Worm (Caenorhabditis elegans) whole organism, late embryonic: ENCODE data around the gene oatr-1.

Experiments
- C08G9.2 ChIP-seq: sonication (generic microtip); optimal IDR thresholded peaks from 2 replicates; lab custom pipeline; 2016; ENCODE audit warnings: mild to moderate bottlenecking, missing genetic modification characterization, moderate library complexity, missing compliant biosample characterization
- C38D4.7 ChIP-seq: fragments of 200-800 bp; sonication (Bioruptor generic); optimal IDR thresholded peaks from 2 replicates; lab custom pipeline; 2018; ENCODE audit warnings: mild to moderate bottlenecking, missing genetic modification characterization, moderate library complexity, missing compliant biosample characterization
- F13H6.1 ChIP-seq: sonication (generic microtip); optimal IDR thresholded peaks from 2 replicates; lab custom pipeline; 2016; ENCODE audit warnings: missing genetic modification characterization, missing compliant biosample characterization
- K02D7.2 ChIP-seq: sonication (generic microtip); optimal IDR thresholded peaks from 2 replicates; lab custom pipeline; 2017; ENCODE audit warnings: mild to moderate bottlenecking, missing genetic modification characterization, missing compliant biosample characterization
- K09A11.1 ChIP-seq: sonication (generic microtip); optimal IDR thresholded peaks from 2 replicates; lab custom pipeline; 2017; ENCODE audit warnings: antibody characterized with exemption, mild to moderate bottlenecking, missing genetic modification characterization, missing compliant biosample characterization; ENCODE audit not compliant: insufficient read depth
- Y22D7AL.16 ChIP-seq: sonication (generic microtip); optimal IDR thresholded peaks from 2 replicates; lab custom pipeline; 2016; ENCODE audit warnings: missing genetic modification characterization, missing compliant biosample characterization
- ama-1 ChIP-seq: fragments of 150-350 bp; optimal IDR thresholded peaks from 2 replicates; lab custom pipeline; 2014
- ceh-18 ChIP-seq: sonication (generic microtip); optimal IDR thresholded peaks from 2 replicates; lab custom pipeline; 2016; ENCODE audit warnings: missing genetic modification characterization, missing compliant biosample characterization
- ceh-19 ChIP-seq: fragments of 200-800 bp; sonication (Bioruptor generic); optimal IDR thresholded peaks from 2 replicates; lab custom pipeline; 2018; ENCODE audit warnings: mild to moderate bottlenecking, missing genetic modification characterization, missing compliant biosample characterization
- ceh-2 ChIP-seq: sonication (generic microtip); optimal IDR thresholded peaks from 2 replicates; lab custom pipeline; 2016; ENCODE audit warnings: missing genotype, missing genetic modification characterization, missing compliant biosample characterization
- ceh-22 ChIP-seq: sonication (generic microtip); optimal IDR thresholded peaks from 2 replicates; lab custom pipeline; 2017; ENCODE audit warnings: missing biosample characterization, missing genetic modification characterization
- ceh-24 ChIP-seq: sonication (generic microtip); optimal IDR thresholded peaks from 2 replicates; lab custom pipeline; 2016; ENCODE audit warnings: mild to moderate bottlenecking, missing genetic modification characterization, missing compliant biosample characterization
- ceh-30 ChIP-seq: fragments of 150-350 bp; optimal IDR thresholded peaks from 2 replicates; lab custom pipeline; 2014; ENCODE audit warnings: missing biosample characterization, missing genetic modification characterization
- ceh-34 ChIP-seq: sonication (generic microtip); optimal IDR thresholded peaks from 2 replicates; lab custom pipeline; 2016; ENCODE audit warnings: mild to moderate bottlenecking, missing genetic modification characterization, missing compliant biosample characterization
- ceh-6 ChIP-seq: fragments of 200-800 bp; sonication (Bioruptor generic); optimal IDR thresholded peaks from 2 replicates; lab custom pipeline; 2018; ENCODE audit warnings: mild to moderate bottlenecking, missing genetic modification characterization, missing compliant biosample characterization
- che-1 ChIP-seq: sonication (generic microtip); optimal IDR thresholded peaks from 2 replicates; lab custom pipeline; 2016; ENCODE audit warnings: mild to moderate bottlenecking, missing genetic modification characterization, missing compliant biosample characterization
- dve-1 ChIP-seq: sonication (generic microtip); optimal IDR thresholded peaks from 2 replicates; lab custom pipeline; 2017; ENCODE audit warnings: antibody characterized with exemption, mild to moderate bottlenecking, missing genetic modification characterization, missing compliant biosample characterization
- elt-2 ChIP-seq: sonication (generic microtip); optimal IDR thresholded peaks from 2 replicates; lab custom pipeline; 2016; ENCODE audit warnings: missing genetic modification reagents, missing genetic modification characterization, missing compliant biosample characterization
- eyg-1 ChIP-seq: sonication (generic microtip); optimal IDR thresholded peaks from 2 replicates; lab custom pipeline; 2016; ENCODE audit warnings: missing genotype, missing genetic modification characterization, missing compliant biosample characterization
- fax-1 ChIP-seq: sonication (generic microtip); optimal IDR thresholded peaks from 2 replicates; lab custom pipeline; 2016; ENCODE audit warnings: missing genotype, missing genetic modification characterization, missing compliant biosample characterization
- fkh-6 ChIP-seq: sonication (generic microtip); optimal IDR thresholded peaks from 2 replicates; lab custom pipeline; 2016; ENCODE audit warnings: missing genetic modification characterization, missing compliant biosample characterization
- gmeb-2 ChIP-seq: sonication (generic microtip); optimal IDR thresholded peaks from 2 replicates; lab custom pipeline; 2016; ENCODE audit warnings: missing genetic modification characterization, inconsistent platforms, missing compliant biosample characterization
- hlh-30 ChIP-seq: sonication (generic microtip); optimal IDR thresholded peaks from 2 replicates; lab custom pipeline; 2017; ENCODE audit warnings: antibody characterized with exemption, missing genetic modification characterization, missing compliant biosample characterization; ENCODE audit not compliant: insufficient read depth
- hlh-6 ChIP-seq: sonication (generic microtip); optimal IDR thresholded peaks from 2 replicates; lab custom pipeline; 2016; ENCODE audit warnings: missing genotype, missing genetic modification characterization, missing compliant biosample characterization
- lim-6 ChIP-seq: sonication (generic microtip); optimal IDR thresholded peaks from 2 replicates; lab custom pipeline; 2016; ENCODE audit warnings: missing genetic modification characterization, missing compliant biosample characterization
- madf-2 ChIP-seq: sonication (generic microtip); optimal IDR thresholded peaks from 2 replicates; lab custom pipeline; 2017; ENCODE audit warnings: missing genetic modification characterization, missing compliant biosample characterization
- mec-3 ChIP-seq: sonication (generic microtip); optimal IDR thresholded peaks from 2 replicates; lab custom pipeline; 2016; ENCODE audit warnings: borderline replicate concordance, missing genetic modification characterization, missing compliant biosample characterization
- nfya-1 ChIP-seq: sonication (generic microtip); optimal IDR thresholded peaks from 2 replicates; lab custom pipeline; 2017; ENCODE audit warnings: missing genetic modification characterization, mild to moderate bottlenecking, missing compliant biosample characterization, antibody characterized with exemption, moderate library complexity
- nhr-11 ChIP-seq: fragments of 150-350 bp; optimal IDR thresholded peaks from 2 replicates; lab custom pipeline; 2014; ENCODE audit warnings: missing biosample characterization, missing genetic modification characterization
- nhr-232 ChIP-seq: sonication (generic microtip); optimal IDR thresholded peaks from 2 replicates; lab custom pipeline; 2016; ENCODE audit warnings: missing genetic modification characterization, missing compliant biosample characterization
- npax-4 ChIP-seq: sonication (generic microtip); optimal IDR thresholded peaks from 2 replicates; lab custom pipeline; 2016; ENCODE audit warnings: missing genetic modification characterization, missing compliant biosample characterization
- pax-1 ChIP-seq: fragments of 150-350 bp; optimal IDR thresholded peaks from 2 replicates; lab custom pipeline; 2014; ENCODE audit warnings: missing biosample characterization, missing genetic modification characterization
- pha-4 ChIP-seq: fragments of 150-350 bp; optimal IDR thresholded peaks from 2 replicates; lab custom pipeline; 2018; ENCODE audit warnings: missing biosample characterization, missing genetic modification reagents, missing genetic modification characterization
- pqm-1 ChIP-seq: sonication (generic microtip); optimal IDR thresholded peaks from 2 replicates; lab custom pipeline; 2016; ENCODE audit warnings: missing genetic modification characterization, missing compliant biosample characterization
- ref-2 ChIP-seq: sonication (generic microtip); optimal IDR thresholded peaks from 2 replicates; lab custom pipeline; 2016; ENCODE audit warnings: missing genetic modification characterization, missing compliant biosample characterization
- rnt-1 ChIP-seq: sonication (generic microtip); optimal IDR thresholded peaks from 2 replicates; lab custom pipeline; 2016; ENCODE audit warnings: missing genetic modification characterization, missing compliant biosample characterization
- sox-2 ChIP-seq: fragments of 200-800 bp; sonication (Bioruptor generic); IDR thresholded peaks from 2 replicates; pipeline ENCODE4 v1.3.6; 2022; ENCODE audit warnings: missing genetic modification reagents, missing genetic modification characterization, missing compliant biosample characterization
- sox-4 ChIP-seq: sonication (generic microtip); optimal IDR thresholded peaks from 2 replicates; lab custom pipeline; 2017; ENCODE audit warnings: mild to moderate bottlenecking, missing genetic modification characterization, inconsistent platforms, missing compliant biosample characterization
- tbx-2 ChIP-seq: sonication (generic microtip); optimal IDR thresholded peaks from 2 replicates; lab custom pipeline; 2016; ENCODE audit warnings: missing genetic modification characterization, missing compliant biosample characterization
- tbx-7 ChIP-seq: sonication (generic microtip); optimal IDR thresholded peaks from 2 replicates; lab custom pipeline; 2016; ENCODE audit warnings: missing genotype, missing genetic modification characterization, missing compliant biosample characterization
- ttx-3 ChIP-seq: sonication (generic microtip); optimal IDR thresholded peaks from 2 replicates; lab custom pipeline; 2016; ENCODE audit warnings: missing genetic modification reagents, missing genetic modification characterization, missing compliant biosample characterization
- unc-3 ChIP-seq, 2 experiments: fragments of 200-800 bp in 1 of 2; sonication (Bioruptor generic) in 1 of 2; sonication (generic microtip) in 1 of 2; conservative IDR thresholded peaks in 1 of 2; optimal IDR thresholded peaks in 1 of 2; 2 replicates each; pipeline versions ENCODE4 v1.3.6 to Lab custom; 2016 to 2022; ENCODE audit warnings: missing compliant biosample characterization in 2 of 2, missing genetic modification characterization in 2 of 2, missing genetic modification reagents in 1 of 2
- unc-55 ChIP-seq: sonication (generic microtip); optimal IDR thresholded peaks from 2 replicates; lab custom pipeline; 2017; ENCODE audit warnings: missing biosample characterization, missing genetic modification reagents, missing genetic modification characterization
- unc-86 ChIP-seq: sonication (generic microtip); optimal IDR thresholded peaks from 2 replicates; lab custom pipeline; 2016; ENCODE audit warnings: missing genetic modification characterization, missing compliant biosample characterization
- ztf-16 ChIP-seq: sonication (generic microtip); optimal IDR thresholded peaks from 2 replicates; lab custom pipeline; 2017; ENCODE audit warnings: missing genetic modification characterization, missing compliant biosample characterization

oatr-1 gene

DNA sequence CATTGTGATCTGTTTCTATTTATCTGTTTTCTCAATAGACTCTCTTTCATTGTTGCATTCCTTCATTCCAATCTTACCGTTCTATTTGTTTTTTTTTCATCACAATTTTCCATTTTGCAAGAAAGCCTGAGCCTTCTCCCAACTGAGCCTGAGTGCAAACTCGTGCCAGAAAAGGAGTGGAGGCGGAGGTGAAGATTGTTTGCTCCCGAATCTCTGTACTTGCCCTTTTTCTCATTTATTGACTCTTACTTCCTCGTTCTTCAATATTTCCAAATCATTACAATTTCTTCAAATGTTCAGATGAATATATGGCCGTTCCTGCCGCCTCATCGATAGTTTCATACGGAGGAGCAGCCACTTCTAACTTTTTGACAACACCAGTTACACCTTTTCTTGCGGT lies 10.8 kb upstream of the oatr-1 start, which contains the start of gene let-756:
Gene let-756 (plus strand): TSS at position 301 of the 400 bp plus-strand sequence.
- TF ChIP-seq hlh-30 (tag; lab: Kevin White, UChicago): no peak
- no peak for TF ChIP-seq sox-2 (GFP tag; lab: Robert Waterston, UW)

DNA sequence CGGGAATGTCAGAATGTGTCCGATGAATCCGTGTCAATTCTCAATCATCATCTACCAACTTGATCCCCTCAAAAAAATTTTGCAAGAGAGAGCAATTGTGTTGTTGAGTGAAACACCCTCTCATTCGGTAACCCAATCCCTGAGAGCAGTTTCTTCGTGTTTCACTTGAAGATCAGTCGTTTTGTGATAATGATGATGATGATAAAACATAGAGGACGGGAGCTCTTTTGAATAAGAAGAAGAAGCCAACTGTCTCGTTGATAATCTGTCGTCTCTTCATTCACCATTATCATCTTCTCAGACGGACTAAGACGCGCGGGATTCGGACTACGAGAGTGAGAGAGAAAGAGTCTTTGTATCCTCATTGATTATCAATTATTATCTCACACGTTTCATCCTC lies 9.1 kb upstream of the oatr-1 start:
- TF ChIP-seq ceh-34 (tag; lab: Kevin White, UChicago): peak; percentile 60
- TF ChIP-seq unc-55 (GFP tag; lab: Kevin White, UChicago): peak; percentile 92
- no peak for TF ChIP-seq F13H6.1
- TF ChIP-seq ceh-18: peak; percentile 73
- TF ChIP-seq nfya-1: peak; percentile 18

DNA sequence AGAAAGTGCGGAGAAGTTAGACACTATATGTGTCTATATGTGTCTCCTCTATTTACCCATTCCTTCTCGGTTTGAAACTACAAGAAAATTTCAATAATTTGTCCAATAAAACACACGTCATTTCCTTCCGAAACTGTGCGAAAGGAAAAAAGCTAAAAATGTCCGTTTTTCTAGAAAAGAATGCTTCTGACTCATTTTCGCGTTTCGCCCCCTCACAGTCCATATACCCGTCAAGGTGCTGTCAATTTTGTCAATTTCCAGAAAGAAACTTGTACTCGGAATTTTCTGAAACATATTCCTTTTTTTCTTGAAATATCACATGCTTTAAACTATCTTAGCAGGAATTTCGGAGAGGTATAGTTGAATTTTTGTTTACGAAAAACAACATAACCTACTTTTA lies 6.8 kb upstream of the oatr-1 start:
- TF ChIP-seq C08G9.2 (tag; lab: Kevin White, UChicago): no peak
- no peak for TF ChIP-seq gmeb-2 (tag; lab: Kevin White, UChicago)
- TF ChIP-seq eyg-1 (tag; lab: Kevin White, UChicago): no peak
- TF ChIP-seq K09A11.1 (tag; lab: Kevin White, UChicago): no peak
- no peak for TF ChIP-seq unc-3 (GFP tag; conservative IDR thresholded peaks at IDR 0.05; lab: Robert Waterston, UW)
- no peak for TF ChIP-seq unc-3 (tag; optimal IDR thresholded peaks at IDR 0.05; lab: Kevin White, UChicago)
- no peak for TF ChIP-seq fax-1
- no peak for TF ChIP-seq K02D7.2
- TF ChIP-seq nfya-1: no peak
- TF ChIP-seq ztf-16 (tag; lab: Kevin White, UChicago): no peak
- TF ChIP-seq madf-2 (tag; lab: Kevin White, UChicago): no peak
- TF ChIP-seq ceh-6: no peak
- TF ChIP-seq hlh-6 (tag; lab: Kevin White, UChicago): no peak

DNA sequence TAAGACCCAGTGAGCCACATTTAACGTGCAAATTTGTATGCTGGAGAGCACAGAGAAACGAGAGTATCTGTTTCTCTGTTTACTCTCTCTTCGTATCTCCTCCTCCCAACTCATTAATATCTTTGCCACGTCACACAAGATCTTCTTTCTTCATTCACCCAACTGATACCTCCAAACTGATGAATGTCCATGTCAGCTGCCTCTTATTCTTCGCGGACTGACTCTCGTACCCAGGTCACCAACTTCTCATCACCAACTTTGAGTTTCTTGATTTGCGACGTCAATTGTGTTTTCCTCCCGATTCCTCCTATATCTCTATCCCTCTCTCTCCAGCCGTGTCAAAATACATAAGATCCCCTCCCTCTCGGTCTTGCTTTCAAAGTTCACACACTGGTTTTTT lies 6.4 kb upstream of the oatr-1 start:
- TF ChIP-seq ceh-30 (tag; lab: Kevin White, UChicago) (no peak), ceh-22 (tag; lab: Kevin White, UChicago) (no peak), sox-4 (tag; lab: Kevin White, UChicago) (no peak), ama-1 (lab: Kevin White, UChicago) (no peak), K09A11.1 (tag; lab: Kevin White, UChicago) (no peak), lim-6 (tag; lab: Kevin White, UChicago) (no peak), nhr-232 (tag; lab: Kevin White, UChicago) (no peak), pha-4 (tag; lab: Kevin White, UChicago) (no peak), Y22D7AL.16 (tag; lab: Kevin White, UChicago) (no peak), ceh-19 (GFP tag; lab: Kevin White, UChicago) (no peak), nfya-1 (peak; percentile 15), unc-55 (GFP tag; lab: Kevin White, UChicago) (peak; percentile 89), npax-4 (tag; lab: Kevin White, UChicago) (no peak), pqm-1 (tag; lab: Kevin White, UChicago) (no peak), madf-2 (tag; lab: Kevin White, UChicago) (no peak), rnt-1 (tag; lab: Kevin White, UChicago) (peak; percentile 57), fkh-6 (tag; lab: Kevin White, UChicago) (no peak), nhr-11 (tag; lab: Kevin White, UChicago) (no peak), ceh-6 (no peak), tbx-7 (no peak), mec-3 (tag; lab: Kevin White, UChicago) (no peak), dve-1 (no peak), che-1 (no peak), elt-2 (tag; lab: Kevin White, UChicago) (no peak), ttx-3 (no peak), fax-1 (no peak), ceh-24 (tag; lab: Kevin White, UChicago) (no peak), ceh-2 (tag; lab: Kevin White, UChicago) (no peak), ceh-18 (peak; percentile 76), pax-1 (tag; lab: Kevin White, UChicago) (no peak), gmeb-2 (tag; lab: Kevin White, UChicago) (no peak), unc-3 (GFP tag; conservative IDR thresholded peaks at IDR 0.05; lab: Robert Waterston, UW) (no peak), unc-3 (tag; optimal IDR thresholded peaks at IDR 0.05; lab: Kevin White, UChicago) (no peak), unc-86 (no peak), tbx-2 (peak; percentile 23), ref-2 (tag; lab: Kevin White, UChicago) (no peak), C38D4.7 (GFP tag; lab: Kevin White, UChicago) (no peak)
